Worm (Caenorhabditis elegans): ENCODE measurements around the gene R07D5.2.

DNA sequence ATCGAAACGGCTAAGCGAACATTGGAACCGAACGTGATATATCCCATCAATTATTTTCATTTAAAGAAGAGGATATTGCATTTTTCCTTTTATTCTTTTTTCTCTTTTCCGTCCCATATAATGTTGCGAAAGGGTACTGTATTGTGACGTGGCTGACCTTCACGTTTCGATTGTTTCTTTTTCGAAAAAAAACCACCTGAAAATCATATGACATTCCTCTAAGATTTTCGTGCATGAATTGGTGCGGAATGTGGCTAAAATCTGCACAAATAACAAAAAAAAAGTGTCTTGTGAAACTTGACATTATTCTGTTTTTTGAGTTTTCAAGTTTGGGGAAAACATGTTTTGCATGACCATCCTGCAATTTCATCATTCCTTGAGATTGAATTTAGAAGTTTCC, 38.1 kb downstream of the R07D5.2 start:
- no peak for TF ChIP-seq elt-2 (tag; optimal IDR thresholded peaks at IDR 0.05)
- no peak for TF ChIP-seq lin-15B (tag; optimal IDR thresholded peaks at IDR 0.05)
- TF ChIP-seq zag-1 (tag; optimal IDR thresholded peaks at IDR 0.05) = no peak
- TF ChIP-seq lin-39 (tag; optimal IDR thresholded peaks at IDR 0.05) = no peak
- TF ChIP-seq unc-62 (GFP tag; optimal IDR thresholded peaks at IDR 0.05) = no peak
- no peak for TF ChIP-seq ZK546.5 (tag; optimal IDR thresholded peaks at IDR 0.05)
- no peak for TF ChIP-seq ceh-82 (tag; optimal IDR thresholded peaks at IDR 0.05)
